Worm (Caenorhabditis elegans) whole organism, L3 larva: Measurements from ENCODE around the gene hmit-1.3.

Source experiments
- R02D3.7 ChIP-seq: fragments of 150-350 bp; optimal IDR thresholded peaks from 2 replicates; lab custom pipeline; 2014; ENCODE audit warnings: missing biosample characterization, missing genetic modification characterization
- aly-2 ChIP-seq: fragments of 150-350 bp; optimal IDR thresholded peaks from 2 replicates; lab custom pipeline; 2014; ENCODE audit warnings: missing biosample characterization, missing genetic modification characterization
- ama-1 ChIP-seq: fragments of 150-350 bp; optimal IDR thresholded peaks from 2 replicates; lab custom pipeline; 2018
- ceh-28 ChIP-seq: fragments of 150-350 bp; optimal IDR thresholded peaks from 2 replicates; lab custom pipeline; 2014; ENCODE audit warnings: missing biosample characterization, missing genetic modification reagents, missing genetic modification characterization
- ceh-82 ChIP-seq: fragments of 150-350 bp; optimal IDR thresholded peaks from 2 replicates; lab custom pipeline; 2014; ENCODE audit warnings: missing biosample characterization, missing genetic modification characterization
- ceh-9 ChIP-seq: sonication (generic microtip); optimal IDR thresholded peaks from 2 replicates; lab custom pipeline; 2018; ENCODE audit warnings: missing biosample characterization, missing genetic modification characterization
- egl-5 ChIP-seq: fragments of 150-350 bp; optimal IDR thresholded peaks from 2 replicates; lab custom pipeline; 2017; ENCODE audit warnings: missing biosample characterization, missing genetic modification reagents, missing genetic modification characterization, inconsistent platforms
- elt-1 ChIP-seq: fragments of 150-350 bp; optimal IDR thresholded peaks from 2 replicates; lab custom pipeline; 2014; ENCODE audit warnings: missing biosample characterization, missing genetic modification characterization
- elt-2 ChIP-seq: sonication (generic microtip); optimal IDR thresholded peaks from 2 replicates; lab custom pipeline; 2016; ENCODE audit warnings: missing genetic modification reagents, mild to moderate bottlenecking, missing genetic modification characterization, missing compliant biosample characterization
- elt-3 ChIP-seq, 3 experiments: fragments of 150-350 bp in 1 of 3; sonication (generic microtip) in 2 of 3; optimal IDR thresholded peaks; 2 replicates in 2 of 3; 4 replicates in 1 of 3; lab custom pipeline; 2014 to 2017; ENCODE audit warnings: missing biosample characterization in 3 of 3, missing genetic modification characterization in 3 of 3
- eor-1 ChIP-seq, 2 experiments: fragments of 150-350 bp; optimal IDR thresholded peaks; 2 replicates each; lab custom pipeline; 2014 to 2018; ENCODE audit warnings: missing biosample characterization in 2 of 2, missing genetic modification characterization in 2 of 2
- fkh-2 ChIP-seq: fragments of 150-350 bp; optimal IDR thresholded peaks from 2 replicates; lab custom pipeline; 2014; ENCODE audit warnings: missing biosample characterization, missing genetic modification reagents, missing genetic modification characterization
- hmg-11 ChIP-seq: sonication (generic microtip); optimal IDR thresholded peaks from 2 replicates; lab custom pipeline; 2016; ENCODE audit warnings: missing genetic modification characterization, missing compliant biosample characterization
- jun-1 ChIP-seq: fragments of 150-350 bp; optimal IDR thresholded peaks from 2 replicates; lab custom pipeline; 2014; ENCODE audit warnings: missing biosample characterization, missing genetic modification reagents, missing genetic modification characterization
- lin-15B ChIP-seq: fragments of 150-350 bp; optimal IDR thresholded peaks from 2 replicates; lab custom pipeline; 2014; ENCODE audit warnings: missing biosample characterization, missing genetic modification characterization
- lin-39 ChIP-seq: fragments of 150-350 bp; optimal IDR thresholded peaks from 2 replicates; lab custom pipeline; 2018; ENCODE audit warnings: missing biosample characterization, missing genetic modification reagents, missing genetic modification characterization
- lsy-12 ChIP-seq: sonication (generic microtip); optimal IDR thresholded peaks from 2 replicates; lab custom pipeline; 2016; ENCODE audit warnings: mild to moderate bottlenecking, missing genetic modification characterization, missing compliant biosample characterization
- mdl-1 ChIP-seq: fragments of 150-350 bp; optimal IDR thresholded peaks from 2 replicates; lab custom pipeline; 2014; ENCODE audit warnings: missing biosample characterization, missing genetic modification characterization
- nfya-1 ChIP-seq: sonication (generic microtip); optimal IDR thresholded peaks from 2 replicates; lab custom pipeline; 2017; ENCODE audit warnings: missing genetic modification characterization, mild to moderate bottlenecking, missing compliant biosample characterization, antibody characterized with exemption, moderate library complexity; ENCODE audit not compliant: insufficient read depth
- nhr-23 ChIP-seq: fragments of 150-350 bp; optimal IDR thresholded peaks from 2 replicates; lab custom pipeline; 2014; ENCODE audit warnings: missing biosample characterization, missing genetic modification reagents, missing genetic modification characterization
- nhr-25 ChIP-seq: sonication (generic microtip); optimal IDR thresholded peaks from 2 replicates; lab custom pipeline; 2017; ENCODE audit warnings: missing biosample characterization, missing genetic modification characterization
- nhr-28 ChIP-seq: fragments of 150-350 bp; optimal IDR thresholded peaks from 2 replicates; lab custom pipeline; 2014; ENCODE audit warnings: missing biosample characterization, missing genetic modification characterization
- nhr-67 ChIP-seq: fragments of 150-350 bp; optimal IDR thresholded peaks from 2 replicates; lab custom pipeline; 2014; ENCODE audit warnings: missing biosample characterization, missing genetic modification characterization
- nhr-77 ChIP-seq: fragments of 150-350 bp; optimal IDR thresholded peaks from 2 replicates; lab custom pipeline; 2014; ENCODE audit warnings: missing biosample characterization, missing genetic modification characterization
- pqm-1 ChIP-seq: fragments of 150-350 bp; optimal IDR thresholded peaks from 2 replicates; lab custom pipeline; 2017; ENCODE audit warnings: missing biosample characterization, missing genetic modification characterization, inconsistent platforms
- sea-2 ChIP-seq: fragments of 150-350 bp; sonication (generic microtip); optimal IDR thresholded peaks from 4 replicates; lab custom pipeline; 2014; ENCODE audit warnings: missing biosample characterization, missing genetic modification reagents, missing genetic modification characterization
- skn-1 ChIP-seq: fragments of 150-350 bp; optimal IDR thresholded peaks from 2 replicates; lab custom pipeline; 2014; ENCODE audit warnings: missing biosample characterization, missing genetic modification characterization
- snpc-4 ChIP-seq: fragments of 150-350 bp; optimal IDR thresholded peaks from 2 replicates; lab custom pipeline; 2014; ENCODE audit warnings: missing biosample characterization, missing genetic modification characterization
- tbx-2 ChIP-seq: sonication (generic microtip); optimal IDR thresholded peaks from 2 replicates; lab custom pipeline; 2016; ENCODE audit warnings: mild to moderate bottlenecking, missing genetic modification characterization, missing compliant biosample characterization
- unc-39 ChIP-seq: sonication (generic microtip); optimal IDR thresholded peaks from 4 replicates; lab custom pipeline; 2017; ENCODE audit warnings: missing biosample characterization, missing genetic modification characterization
- unc-62 ChIP-seq: fragments of 150-350 bp; sonication (generic microtip); optimal IDR thresholded peaks from 4 replicates; lab custom pipeline; 2014; ENCODE audit warnings: missing biosample characterization, missing genetic modification reagents, missing genetic modification characterization
- ztf-4 ChIP-seq: fragments of 150-350 bp; optimal IDR thresholded peaks from 2 replicates; lab custom pipeline; 2014; ENCODE audit warnings: missing biosample characterization, missing genetic modification characterization

Gene hmit-1.3

DNA sequence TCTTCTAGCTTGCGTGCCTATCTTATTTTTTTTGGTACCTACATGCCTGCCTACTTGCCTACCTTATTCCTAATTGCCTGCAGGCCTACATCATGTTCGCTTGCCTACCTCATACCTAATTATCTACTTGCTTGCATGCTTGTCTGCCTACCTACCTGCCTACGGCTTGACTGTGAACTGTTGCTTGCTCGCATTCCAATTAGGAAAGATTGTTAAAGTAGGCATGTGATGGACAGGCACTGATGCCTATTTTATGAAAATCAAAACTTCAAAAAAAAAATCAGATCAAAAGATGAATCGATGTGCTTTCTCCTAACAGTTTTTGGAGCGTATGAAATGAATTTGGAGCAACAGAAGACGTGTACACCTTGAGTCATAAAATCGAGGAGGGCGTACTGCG is 31.0 kb upstream of the hmit-1.3 start:
- no peak for TF ChIP-seq aly-2
- TF ChIP-seq snpc-4 (tag; lab: Kevin White, UChicago), result no peak
- TF ChIP-seq R02D3.7 (tag; lab: Kevin White, UChicago), result no peak
- TF ChIP-seq unc-62 (GFP tag; lab: Kevin White, UChicago), result no peak

DNA sequence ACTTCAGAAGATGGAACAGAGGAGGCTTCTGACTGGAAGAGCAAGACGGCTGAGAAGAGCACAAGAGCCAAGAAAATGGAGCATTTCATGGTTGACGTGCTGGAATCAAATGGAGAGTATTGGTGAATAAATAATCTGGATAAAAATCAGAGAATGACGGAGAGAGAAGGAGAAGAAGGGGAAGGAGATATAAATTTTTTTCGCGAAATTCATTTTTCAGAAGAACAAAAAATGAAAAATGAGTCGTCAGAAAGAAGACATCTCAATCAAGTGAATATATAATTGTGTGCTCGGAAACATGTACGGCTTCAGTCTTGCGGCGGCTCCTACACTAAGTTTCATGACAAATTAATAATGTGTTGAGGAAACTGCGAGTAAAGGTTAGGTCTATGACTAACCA is 30.3 kb upstream of the hmit-1.3 start, which contains the start of gene C54C6.5:
Gene C54C6.5, minus strand, starts transcription at position 101 of the 400 bp plus-strand sequence.
- TF ChIP-seq unc-62 (GFP tag; lab: Kevin White, UChicago) (no peak), ama-1 (lab: Kevin White, UChicago) (no peak), snpc-4 (tag; lab: Kevin White, UChicago) (no peak), elt-2 (tag; lab: Kevin White, UChicago) (no peak), hmg-11 (tag; lab: Kevin White, UChicago) (no peak), nhr-25 (tag; lab: Kevin White, UChicago) (no peak), nhr-28 (tag; lab: Kevin White, UChicago) (no peak)

DNA sequence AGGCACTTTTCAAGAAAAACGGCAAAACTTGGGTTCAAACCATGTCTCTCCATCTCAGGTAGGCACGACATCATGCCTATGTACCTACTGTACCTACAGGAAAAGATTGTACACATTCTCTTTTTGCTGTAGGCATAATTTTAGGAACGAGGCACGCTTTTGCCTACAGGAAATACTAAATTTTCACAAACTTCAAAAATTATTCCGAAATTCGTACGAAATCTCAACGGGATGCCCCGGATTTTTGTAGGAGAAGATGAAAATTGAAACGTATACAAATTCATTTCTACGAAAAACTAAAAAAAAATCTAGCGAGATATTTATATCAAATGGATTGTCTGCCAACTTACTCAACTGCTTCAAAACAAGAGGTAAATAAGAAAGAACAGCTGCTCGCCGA is 28.6 kb upstream of the hmit-1.3 start, which contains the start of gene C54C6.11:
Gene C54C6.11, plus strand, starts transcription at position 301 of the 400 bp plus-strand sequence.
- TF ChIP-seq ztf-4 (tag; lab: Kevin White, UChicago) (no peak), unc-62 (GFP tag; lab: Kevin White, UChicago) (no peak), pqm-1 (tag; lab: Kevin White, UChicago) (no peak), skn-1 (tag; lab: Kevin White, UChicago) (no peak), mdl-1 (tag; lab: Kevin White, UChicago) (no peak), eor-1 (tag; optimal IDR thresholded peaks at IDR 0.05; lab: Kevin White, UChicago) (no peak), ceh-28 (tag; lab: Kevin White, UChicago) (no peak), ceh-82 (tag; lab: Kevin White, UChicago) (no peak), ama-1 (lab: Kevin White, UChicago) (no peak), unc-39 (tag; lab: Kevin White, UChicago) (no peak), elt-2 (tag; lab: Kevin White, UChicago) (no peak), egl-5 (tag; lab: Kevin White, UChicago) (no peak)

DNA sequence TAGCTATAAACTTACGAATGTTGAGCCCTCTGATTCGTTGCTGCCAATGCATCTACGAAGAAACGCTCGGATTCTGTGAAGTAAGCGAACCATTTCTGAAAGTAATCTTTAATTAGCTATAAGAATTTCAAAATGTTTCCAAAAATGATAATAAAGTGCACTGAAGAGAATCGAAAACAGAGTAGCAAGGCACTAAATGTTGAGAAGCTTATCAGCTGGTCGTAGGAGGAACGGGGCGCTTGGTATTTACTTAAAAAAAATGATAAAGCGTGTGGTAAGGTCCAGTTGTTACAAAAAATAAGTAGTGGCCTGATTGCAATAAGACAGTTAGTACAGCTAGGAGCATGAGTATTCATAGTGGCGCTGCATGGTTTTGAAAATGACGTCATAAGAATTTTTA is 26.9 kb upstream of the hmit-1.3 start, which contains the start of gene C54C6.7:
Gene C54C6.7, minus strand, starts transcription at position 101 of the 400 bp plus-strand sequence.
- TF ChIP-seq sea-2 (GFP tag; lab: Kevin White, UChicago) (no peak), nhr-23 (tag; lab: Kevin White, UChicago) (no peak), ceh-9 (no peak), tbx-2 (no peak), hmg-11 (tag; lab: Kevin White, UChicago) (no peak), nhr-77 (tag; lab: Kevin White, UChicago) (no peak), elt-3 (tag; optimal IDR thresholded peaks at IDR 0.05; lab: Kevin White, UChicago) (no peak), jun-1 (no peak), nhr-25 (tag; lab: Kevin White, UChicago) (no peak), ztf-4 (tag; lab: Kevin White, UChicago) (no peak), nhr-67 (no peak)

DNA sequence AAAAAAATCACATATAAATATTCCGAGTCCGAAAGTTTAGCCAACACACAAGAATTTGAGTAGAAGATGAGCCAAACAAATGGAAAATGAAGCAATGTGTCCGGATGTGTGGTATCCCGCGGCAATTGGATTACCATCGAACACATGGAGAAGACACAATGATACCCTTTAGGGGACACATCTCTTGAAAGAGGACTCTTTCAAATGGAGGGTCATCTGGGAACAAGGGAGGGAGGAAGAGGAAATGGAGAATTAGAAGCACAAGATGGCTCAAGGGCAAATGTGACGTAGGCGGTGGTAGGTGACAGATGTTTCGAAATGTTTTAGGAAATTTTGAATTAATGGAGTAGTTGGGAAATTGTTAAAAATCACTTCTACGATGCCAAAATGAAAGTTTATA is 23.7 kb upstream of the hmit-1.3 start:
- no peak for TF ChIP-seq lsy-12 (tag; lab: Kevin White, UChicago)
- TF ChIP-seq tbx-2, result no peak
- TF ChIP-seq lin-39 (tag; lab: Kevin White, UChicago), result peak; percentile 3
- TF ChIP-seq, all 47 proteins: peak for 1

DNA sequence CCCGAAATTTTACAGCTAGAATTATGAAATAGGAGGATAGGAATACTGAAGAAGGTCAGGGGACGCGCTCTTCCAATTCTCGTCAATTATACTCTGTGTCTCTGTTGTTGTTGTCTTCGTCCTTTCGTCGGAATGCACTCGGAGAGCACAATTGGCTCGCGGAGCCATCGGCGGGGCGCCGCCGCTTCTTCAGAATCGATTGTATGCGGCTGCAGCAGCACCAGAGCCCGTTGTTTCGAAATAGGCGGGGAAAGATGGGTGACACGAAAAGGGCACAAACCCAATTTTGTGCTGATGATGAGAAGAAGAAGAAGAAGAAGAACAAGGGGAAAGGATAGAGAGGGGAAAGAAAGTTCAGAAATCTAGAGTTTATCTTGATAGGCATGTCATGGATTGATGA is 22.7 kb upstream of the hmit-1.3 start:
- peak; percentile 62 for TF ChIP-seq lin-39 (tag; lab: Kevin White, UChicago)
- no peak for TF ChIP-seq fkh-2 (tag; lab: Kevin White, UChicago)
- no peak for TF ChIP-seq elt-1 (tag; lab: Kevin White, UChicago)
- TF ChIP-seq hmg-11 (tag; lab: Kevin White, UChicago), result peak; percentile 38
- TF ChIP-seq nhr-77 (tag; lab: Kevin White, UChicago), result no peak
- peak; percentile 68 for TF ChIP-seq nfya-1 (tag; lab: Kevin White, UChicago)
- peak; percentile 0 for TF ChIP-seq sea-2 (GFP tag; lab: Kevin White, UChicago)
- TF ChIP-seq lin-15B (tag; lab: Kevin White, UChicago), result peak; percentile 8
- TF ChIP-seq, all 47 proteins: peak for 5
